Worm (Caenorhabditis elegans) whole organism, L2 larva: Measurements from ENCODE around the gene srd-70.

Experiments used
- ama-1 ChIP-seq: fragments of 150-350 bp; optimal IDR thresholded peaks from 2 replicates; lab custom pipeline; 2018; ENCODE audit warnings: inconsistent platforms
- nhr-25 ChIP-seq: fragments of 150-350 bp; sonication (generic microtip); optimal IDR thresholded peaks from 3 replicates; lab custom pipeline; 2014; ENCODE audit warnings: missing biosample characterization, missing genetic modification characterization
- snpc-4 ChIP-seq: fragments of 150-350 bp; optimal IDR thresholded peaks from 2 replicates; lab custom pipeline; 2014; ENCODE audit warnings: missing biosample characterization, missing genetic modification characterization

ce11 chrV:20470385-20470784 lies 16.5 kb downstream of the srd-70 start, which contains the start of gene B0250.8:
- no peak for TF ChIP-seq ama-1
- TF ChIP-seq snpc-4 (tag; lab: Kevin White, UChicago): no peak
- no peak for TF ChIP-seq nhr-25 (tag; lab: Kevin White, UChicago)
